Worm (Caenorhabditis elegans) whole organism, early embryonic: ENCODE measurements around the gene F07A11.5.

Experiments
- B0310.2 ChIP-seq: sonication (generic microtip); optimal IDR thresholded peaks from 2 replicates; lab custom pipeline; 2016; ENCODE audit warnings: mild to moderate bottlenecking, missing genetic modification characterization, missing compliant biosample characterization
- F13C5.2 ChIP-seq: sonication (generic microtip); optimal IDR thresholded peaks from 2 replicates; lab custom pipeline; 2017; ENCODE audit warnings: mild to moderate bottlenecking, missing genetic modification characterization, inconsistent platforms, missing compliant biosample characterization
- aly-1 ChIP-seq: sonication (generic microtip); optimal IDR thresholded peaks from 2 replicates; lab custom pipeline; 2016; ENCODE audit warnings: missing genetic modification characterization, missing compliant biosample characterization
- ama-1 ChIP-seq: fragments of 150-350 bp; optimal IDR thresholded peaks from 2 replicates; lab custom pipeline; 2014
- ceh-13 ChIP-seq: fragments of 200-800 bp; sonication (Bioruptor generic); optimal IDR thresholded peaks from 2 replicates; lab custom pipeline; 2018; ENCODE audit warnings: mild to moderate bottlenecking, missing genetic modification characterization, missing compliant biosample characterization
- ceh-36 ChIP-seq: sonication (generic microtip); optimal IDR thresholded peaks from 2 replicates; lab custom pipeline; 2016; ENCODE audit warnings: missing genetic modification characterization, inconsistent platforms, missing compliant biosample characterization
- ets-7 ChIP-seq: sonication (generic microtip); optimal IDR thresholded peaks from 2 replicates; lab custom pipeline; 2016; ENCODE audit warnings: missing genotype, missing genetic modification characterization, missing compliant biosample characterization
- flt-1 ChIP-seq: fragments of 200-800 bp; sonication (Bioruptor generic); IDR thresholded peaks from 2 replicates; pipeline ENCODE4 v1.3.6; 2022; ENCODE audit warnings: missing genetic modification characterization, missing compliant biosample characterization
- hmbx-1 ChIP-seq: sonication (generic microtip); optimal IDR thresholded peaks from 2 replicates; lab custom pipeline; 2016; ENCODE audit warnings: mild to moderate bottlenecking, missing genetic modification characterization, missing compliant biosample characterization
- hmg-4 ChIP-seq: fragments of 200-800 bp; sonication (Bioruptor generic); optimal IDR thresholded peaks from 2 replicates; lab custom pipeline; 2018; ENCODE audit warnings: mild to moderate bottlenecking, missing genetic modification characterization, missing compliant biosample characterization
- hnd-1 ChIP-seq: sonication (generic microtip); optimal IDR thresholded peaks from 2 replicates; lab custom pipeline; 2016; ENCODE audit warnings: missing genetic modification characterization, missing compliant biosample characterization
- pes-1 ChIP-seq: fragments of 200-800 bp; sonication (Bioruptor generic); IDR thresholded peaks from 2 replicates; pipeline ENCODE4 v1.3.6; 2022; ENCODE audit warnings: missing genetic modification reagents, missing genetic modification characterization, missing compliant biosample characterization
- scrt-1 ChIP-seq: fragments of 200-800 bp; sonication (Bioruptor generic); IDR thresholded peaks from 2 replicates; pipeline ENCODE4 v1.3.6; 2022; ENCODE audit warnings: missing genetic modification characterization, missing compliant biosample characterization
- sea-1 ChIP-seq: fragments of 200-800 bp; sonication (Bioruptor generic); conservative IDR thresholded peaks from 2 replicates; pipeline ENCODE4 v1.3.6; 2022; ENCODE audit warnings: missing genetic modification characterization, missing compliant biosample characterization
- tbx-11 ChIP-seq: fragments of 200-800 bp; sonication (Bioruptor generic); IDR thresholded peaks from 2 replicates; pipeline ENCODE4 v1.3.6; 2022; ENCODE audit warnings: missing genetic modification characterization, missing compliant biosample characterization
- tbx-37 ChIP-seq: fragments of 200-800 bp; sonication (Bioruptor generic); conservative IDR thresholded peaks from 2 replicates; pipeline ENCODE4 v1.3.6; 2022; ENCODE audit warnings: missing genetic modification reagents, missing genetic modification characterization, missing compliant biosample characterization
- tra-4 ChIP-seq: sonication (generic microtip); optimal IDR thresholded peaks from 2 replicates; lab custom pipeline; 2017; ENCODE audit warnings: missing genetic modification characterization, missing compliant biosample characterization

Gene F07A11.5

ce11 chrII:11614103-11614857 lies 2.2 kb downstream of the F07A11.5 start:
- TF ChIP-seq hnd-1 (tag; lab: Kevin White, UChicago) = no peak
- no peak for TF ChIP-seq tbx-37 (GFP tag; lab: Robert Waterston, UW)
- TF ChIP-seq ceh-36 (tag; lab: Kevin White, UChicago) = peak; percentile 9

ce11 chrII:11616333-11616942 lies 4.3 kb downstream of the F07A11.5 start:
- TF ChIP-seq F13C5.2 (tag; lab: Kevin White, UChicago) = no peak
- TF ChIP-seq scrt-1 (GFP tag; lab: Robert Waterston, UW) = no peak
- no peak for TF ChIP-seq ama-1
- TF ChIP-seq hmg-4 (GFP tag; lab: Kevin White, UChicago) = no peak
- TF ChIP-seq ceh-13 (GFP tag; lab: Kevin White, UChicago) = no peak
- no peak for TF ChIP-seq aly-1
- no peak for TF ChIP-seq B0310.2 (tag; lab: Kevin White, UChicago)
- no peak for TF ChIP-seq flt-1 (GFP tag; lab: Robert Waterston, UW)
- no peak for TF ChIP-seq pes-1
- no peak for TF ChIP-seq hmbx-1 (tag; lab: Kevin White, UChicago)

- TF ChIP-seq aly-1 = no peak
- no peak for TF ChIP-seq ceh-13 (GFP tag; lab: Kevin White, UChicago)
- no peak for TF ChIP-seq ets-7 (tag; lab: Kevin White, UChicago)
- TF ChIP-seq hnd-1 (tag; lab: Kevin White, UChicago) = no peak
- TF ChIP-seq tbx-37 (GFP tag; lab: Robert Waterston, UW) = no peak
- TF ChIP-seq hmbx-1 (tag; lab: Kevin White, UChicago) = no peak
- TF ChIP-seq ceh-36 (tag; lab: Kevin White, UChicago) = no peak
- TF ChIP-seq flt-1 (GFP tag; lab: Robert Waterston, UW) = no peak
- TF ChIP-seq tra-4 (tag; lab: Kevin White, UChicago) = no peak
- no peak for TF ChIP-seq pes-1
- TF ChIP-seq scrt-1 (GFP tag; lab: Robert Waterston, UW) = no peak
- TF ChIP-seq F13C5.2 (tag; lab: Kevin White, UChicago) = no peak
- TF ChIP-seq B0310.2 (tag; lab: Kevin White, UChicago) = no peak
- TF ChIP-seq tbx-11 (GFP tag; lab: Robert Waterston, UW) = no peak
These were observed 5.6 kb downstream of the F07A11.5 start for ce11 chrII:11617715-11618114.

ce11 chrII:11619171-11619570 lies 7.1 kb downstream of the F07A11.5 start:
- no peak for TF ChIP-seq sea-1
- peak; percentile 3; the same call in 1 of the 2 replicates for TF ChIP-seq pes-1

ce11 chrII:11619895-11620439 lies 7.9 kb downstream of the F07A11.5 start:
- TF ChIP-seq hnd-1 (tag; lab: Kevin White, UChicago) (no peak), B0310.2 (tag; lab: Kevin White, UChicago) (peak; percentile 70), tra-4 (tag; lab: Kevin White, UChicago) (no peak), ceh-13 (GFP tag; lab: Kevin White, UChicago) (no peak), tbx-11 (GFP tag; lab: Robert Waterston, UW) (no peak), tbx-37 (GFP tag; lab: Robert Waterston, UW) (no peak), aly-1 (no peak), hmbx-1 (tag; lab: Kevin White, UChicago) (no peak), ama-1 (no peak), scrt-1 (GFP tag; lab: Robert Waterston, UW) (no peak), pes-1 (peak; percentile 9; the same call in 1 of the 2 replicates), ceh-36 (tag; lab: Kevin White, UChicago) (no peak), hmg-4 (GFP tag; lab: Kevin White, UChicago) (no peak), flt-1 (GFP tag; lab: Robert Waterston, UW) (no peak), F13C5.2 (tag; lab: Kevin White, UChicago) (no peak), sea-1 (no peak)

- TF ChIP-seq F13C5.2 (tag; lab: Kevin White, UChicago) = no peak
- no peak for TF ChIP-seq ceh-36 (tag; lab: Kevin White, UChicago)
- no peak for TF ChIP-seq flt-1 (GFP tag; lab: Robert Waterston, UW)
- TF ChIP-seq pes-1 = no peak
These were observed 8.6 kb downstream of the F07A11.5 start for ce11 chrII:11620630-11621246.

- TF ChIP-seq tra-4 (tag; lab: Kevin White, UChicago) = no peak
These were observed 9.5 kb downstream of the F07A11.5 start for ce11 chrII:11621576-11621975.

ce11 chrII:11622605-11623004 lies 10.5 kb downstream of the F07A11.5 start:
- TF ChIP-seq flt-1 (GFP tag; lab: Robert Waterston, UW) (no peak), ama-1 (no peak), aly-1 (peak; percentile 63)
